Fruit fly (Drosophila melanogaster) whole organism, prepupa: ENCODE results near the gene CG5180.

Experiments
- CG10631 ChIP-seq: fragments of 200-800 bp; sonication (Bioruptor generic); optimal IDR thresholded peaks from 2 replicates; lab custom pipeline; 2016; ENCODE audit warnings: missing biosample characterization, missing genetic modification characterization
- CG10669 ChIP-seq: fragments of 200-800 bp; sonication (Bioruptor generic); optimal IDR thresholded peaks from 3 replicates; lab custom pipeline; 2018; ENCODE audit warnings: missing biosample characterization, mild to moderate bottlenecking, missing genetic modification characterization, moderate library complexity
- CG11294 ChIP-seq: fragments of 200-800 bp; sonication (Bioruptor generic); IDR thresholded peaks from 2 replicates; pipeline ENCODE4 v1.3.6; 2022; ENCODE audit warnings: missing biosample characterization, missing genetic modification characterization
- CG11762 ChIP-seq: fragments of 200-800 bp; sonication (Bioruptor generic); optimal IDR thresholded peaks from 3 replicates; lab custom pipeline; 2016; ENCODE audit warnings: missing biosample characterization, missing genetic modification characterization; ENCODE audit not compliant: insufficient read depth
- CG11902 ChIP-seq: fragments of 200-800 bp; sonication (Bioruptor generic); optimal IDR thresholded peaks from 3 replicates; lab custom pipeline; 2016; ENCODE audit warnings: missing biosample characterization, missing genetic modification characterization
- CG15336 ChIP-seq: fragments of 200-800 bp; sonication (Bioruptor generic); IDR thresholded peaks from 2 replicates; pipeline ENCODE4 v1.3.6; 2022; ENCODE audit warnings: missing biosample characterization, missing genetic modification characterization
- CG1621 ChIP-seq: fragments of 200-800 bp; sonication (Bioruptor generic); optimal IDR thresholded peaks from 3 replicates; lab custom pipeline; 2018; ENCODE audit warnings: missing biosample characterization, mild to moderate bottlenecking, missing genetic modification characterization
- CG31627 ChIP-seq: fragments of 200-800 bp; sonication (Bioruptor generic); optimal IDR thresholded peaks from 3 replicates; lab custom pipeline; 2016; ENCODE audit warnings: missing biosample characterization, missing genetic modification characterization
- CG32006 ChIP-seq: fragments of 200-800 bp; sonication (Bioruptor generic); optimal IDR thresholded peaks from 3 replicates; lab custom pipeline; 2017; ENCODE audit warnings: missing biosample characterization, mild to moderate bottlenecking, missing genetic modification characterization
- CG34406 ChIP-seq: fragments of 200-800 bp; sonication (Bioruptor generic); optimal IDR thresholded peaks from 3 replicates; lab custom pipeline; 2016; ENCODE audit warnings: missing biosample characterization, missing genetic modification characterization
- CG4318 ChIP-seq: fragments of 200-800 bp; sonication (Bioruptor generic); optimal IDR thresholded peaks from 3 replicates; lab custom pipeline; 2017; ENCODE audit warnings: missing biosample characterization, mild to moderate bottlenecking, missing genetic modification characterization
- CG6163 ChIP-seq: fragments of 200-800 bp; sonication (Bioruptor generic); IDR thresholded peaks from 3 replicates; pipeline ENCODE4 v1.3.6; 2022; ENCODE audit warnings: missing biosample characterization, missing genetic modification characterization
- CG6276 ChIP-seq: fragments of 200-800 bp; sonication (Bioruptor generic); optimal IDR thresholded peaks from 2 replicates; lab custom pipeline; 2017; ENCODE audit warnings: missing biosample characterization, mild to moderate bottlenecking, missing genetic modification characterization
- CG6792 ChIP-seq: fragments of 200-800 bp; sonication (Bioruptor generic); optimal IDR thresholded peaks from 3 replicates; lab custom pipeline; 2016; ENCODE audit warnings: missing biosample characterization, missing genetic modification characterization
- CG6808 ChIP-seq: fragments of 200-800 bp; sonication (Bioruptor generic); optimal IDR thresholded peaks from 3 replicates; lab custom pipeline; 2017; ENCODE audit warnings: missing biosample characterization, missing genetic modification characterization, mild to moderate bottlenecking, moderate library complexity, missing genetic modification reagents
- CG6854 ChIP-seq: fragments of 200-800 bp; sonication (Bioruptor generic); optimal IDR thresholded peaks from 2 replicates; lab custom pipeline; 2017; ENCODE audit warnings: missing biosample characterization, mild to moderate bottlenecking, missing genetic modification characterization
- CG7368 ChIP-seq: fragments of 200-800 bp; sonication (Bioruptor generic); optimal IDR thresholded peaks from 3 replicates; lab custom pipeline; 2016; ENCODE audit warnings: missing biosample characterization, missing genetic modification characterization
- CG8119 ChIP-seq: fragments of 200-800 bp; sonication (Bioruptor generic); IDR thresholded peaks from 3 replicates; pipeline ENCODE4 v1.3.6; 2022; ENCODE audit warnings: missing biosample characterization, missing genetic modification characterization
- CG8319 ChIP-seq: fragments of 200-800 bp; sonication (Bioruptor generic); optimal IDR thresholded peaks from 3 replicates; lab custom pipeline; 2016; ENCODE audit warnings: missing biosample characterization, missing genetic modification characterization
- CG8632 ChIP-seq: fragments of 200-800 bp; sonication (Bioruptor generic); optimal IDR thresholded peaks from 3 replicates; lab custom pipeline; 2016; ENCODE audit warnings: missing biosample characterization, missing genetic modification characterization
- Eip75B ChIP-seq: fragments of 200-800 bp; sonication (Bioruptor generic); optimal IDR thresholded peaks from 3 replicates; lab custom pipeline; 2016; ENCODE audit warnings: missing biosample characterization, missing genetic modification characterization
- Eip93F ChIP-seq: fragments of 200-800 bp; sonication (Bioruptor generic); optimal IDR thresholded peaks from 2 replicates; lab custom pipeline; 2016; ENCODE audit warnings: missing biosample characterization, mild to moderate bottlenecking, missing genetic modification characterization
- Ets21C ChIP-seq: fragments of 200-800 bp; sonication (Bioruptor generic); optimal IDR thresholded peaks from 3 replicates; lab custom pipeline; 2016; ENCODE audit warnings: missing biosample characterization, missing genetic modification characterization
- Ets96B ChIP-seq: fragments of 200-800 bp; optimal IDR thresholded peaks from 2 replicates; lab custom pipeline; 2019; ENCODE audit warnings: missing biosample characterization, mild to moderate bottlenecking, missing genetic modification characterization, moderate library complexity
- Gug ChIP-seq: fragments of 200-800 bp; sonication (Bioruptor generic); IDR thresholded peaks from 2 replicates; pipeline ENCODE4 v1.3.6; 2022; ENCODE audit warnings: missing biosample characterization, missing genetic modification characterization
- Hr38 ChIP-seq: sonication (Bioruptor generic); optimal IDR thresholded peaks from 2 replicates; lab custom pipeline; 2016; ENCODE audit warnings: missing biosample characterization, missing genetic modification characterization
- Hr4 ChIP-seq: fragments of 200-800 bp; sonication (Bioruptor generic); optimal IDR thresholded peaks from 3 replicates; lab custom pipeline; 2016; ENCODE audit warnings: missing biosample characterization, missing genetic modification characterization
- Lpt ChIP-seq: fragments of 200-800 bp; sonication (Bioruptor generic); optimal IDR thresholded peaks from 3 replicates; lab custom pipeline; 2016; ENCODE audit warnings: missing biosample characterization, missing genetic modification characterization
- Met ChIP-seq: fragments of 200-800 bp; sonication (Bioruptor generic); optimal IDR thresholded peaks from 3 replicates; lab custom pipeline; 2016; ENCODE audit warnings: missing biosample characterization, missing genetic modification characterization
- OdsH ChIP-seq: fragments of 200-800 bp; sonication (Bioruptor generic); optimal IDR thresholded peaks from 3 replicates; lab custom pipeline; 2016; ENCODE audit warnings: missing biosample characterization, missing genetic modification characterization
- Smox ChIP-seq: fragments of 200-800 bp; sonication (Bioruptor generic); optimal IDR thresholded peaks from 3 replicates; lab custom pipeline; 2016; ENCODE audit warnings: missing biosample characterization, missing genetic modification characterization
- Sox14 ChIP-seq: fragments of 200-800 bp; sonication (Bioruptor generic); optimal IDR thresholded peaks from 3 replicates; lab custom pipeline; 2016; ENCODE audit warnings: missing biosample characterization, missing genetic modification characterization
- Sox15 ChIP-seq: fragments of 200-800 bp; sonication (Bioruptor generic); optimal IDR thresholded peaks from 3 replicates; lab custom pipeline; 2016; ENCODE audit warnings: missing biosample characterization, missing genetic modification characterization
- achi ChIP-seq: fragments of 200-800 bp; sonication (Bioruptor generic); optimal IDR thresholded peaks from 3 replicates; lab custom pipeline; 2016; ENCODE audit warnings: missing biosample characterization, missing genetic modification characterization
- acj6 ChIP-seq: fragments of 200-800 bp; sonication (Bioruptor generic); optimal IDR thresholded peaks from 3 replicates; lab custom pipeline; 2016; ENCODE audit warnings: missing biosample characterization, missing genetic modification characterization
- dac ChIP-seq: fragments of 200-800 bp; sonication (Bioruptor generic); optimal IDR thresholded peaks from 2 replicates; lab custom pipeline; 2017; ENCODE audit warnings: missing biosample characterization, mild to moderate bottlenecking, missing genetic modification characterization
- dsx ChIP-seq: fragments of 200-800 bp; optimal IDR thresholded peaks from 3 replicates; lab custom pipeline; 2019; ENCODE audit warnings: missing biosample characterization, mild to moderate bottlenecking, missing genetic modification characterization, moderate library complexity; ENCODE audit not compliant: poor library complexity, severe bottlenecking
- fd85E ChIP-seq: fragments of 200-800 bp; sonication (Bioruptor generic); optimal IDR thresholded peaks from 3 replicates; lab custom pipeline; 2016; ENCODE audit warnings: missing biosample characterization, missing genetic modification characterization
- fkh ChIP-seq: fragments of 200-800 bp; sonication (Bioruptor generic); optimal IDR thresholded peaks from 3 replicates; lab custom pipeline; 2017; ENCODE audit warnings: missing biosample characterization, mild to moderate bottlenecking, missing genetic modification characterization, moderate library complexity
- pdm3 ChIP-seq: fragments of 200-800 bp; sonication (Bioruptor generic); optimal IDR thresholded peaks from 3 replicates; lab custom pipeline; 2016; ENCODE audit warnings: missing biosample characterization, missing genetic modification characterization
- salr ChIP-seq, 2 experiments: fragments of 200-800 bp; sonication (Bioruptor generic); optimal IDR thresholded peaks; 3 replicates each; lab custom pipeline; 2016 to 2018; ENCODE audit warnings: missing biosample characterization in 2 of 2, missing genetic modification characterization in 2 of 2, mild to moderate bottlenecking in 1 of 2
- spab ChIP-seq: fragments of 200-800 bp; sonication (Bioruptor generic); optimal IDR thresholded peaks from 2 replicates; lab custom pipeline; 2017; ENCODE audit warnings: missing biosample characterization, mild to moderate bottlenecking, missing genetic modification characterization, missing genetic modification reagents
- ss ChIP-seq, 2 experiments: fragments of 200-800 bp; sonication (Bioruptor generic); optimal IDR thresholded peaks; 2 replicates in 1 of 2; 3 replicates in 1 of 2; lab custom pipeline; 2017 to 2018; ENCODE audit warnings: mild to moderate bottlenecking in 2 of 2, missing biosample characterization in 2 of 2, missing genetic modification characterization in 2 of 2, moderate library complexity in 1 of 2
- svp ChIP-seq: fragments of 200-800 bp; sonication (Bioruptor generic); peaks from one replicate; lab custom pipeline; 2016; ENCODE audit warnings: missing biosample characterization, missing genetic modification characterization
- topi ChIP-seq: fragments of 200-800 bp; sonication (Bioruptor generic); optimal IDR thresholded peaks from 3 replicates; lab custom pipeline; 2016; ENCODE audit warnings: missing biosample characterization, missing genetic modification characterization
- vri ChIP-seq: fragments of 200-800 bp; sonication (Bioruptor generic); optimal IDR thresholded peaks from 3 replicates; lab custom pipeline; 2016; ENCODE audit warnings: missing biosample characterization, mild to moderate bottlenecking, missing genetic modification characterization

CG5180 gene

DNA sequence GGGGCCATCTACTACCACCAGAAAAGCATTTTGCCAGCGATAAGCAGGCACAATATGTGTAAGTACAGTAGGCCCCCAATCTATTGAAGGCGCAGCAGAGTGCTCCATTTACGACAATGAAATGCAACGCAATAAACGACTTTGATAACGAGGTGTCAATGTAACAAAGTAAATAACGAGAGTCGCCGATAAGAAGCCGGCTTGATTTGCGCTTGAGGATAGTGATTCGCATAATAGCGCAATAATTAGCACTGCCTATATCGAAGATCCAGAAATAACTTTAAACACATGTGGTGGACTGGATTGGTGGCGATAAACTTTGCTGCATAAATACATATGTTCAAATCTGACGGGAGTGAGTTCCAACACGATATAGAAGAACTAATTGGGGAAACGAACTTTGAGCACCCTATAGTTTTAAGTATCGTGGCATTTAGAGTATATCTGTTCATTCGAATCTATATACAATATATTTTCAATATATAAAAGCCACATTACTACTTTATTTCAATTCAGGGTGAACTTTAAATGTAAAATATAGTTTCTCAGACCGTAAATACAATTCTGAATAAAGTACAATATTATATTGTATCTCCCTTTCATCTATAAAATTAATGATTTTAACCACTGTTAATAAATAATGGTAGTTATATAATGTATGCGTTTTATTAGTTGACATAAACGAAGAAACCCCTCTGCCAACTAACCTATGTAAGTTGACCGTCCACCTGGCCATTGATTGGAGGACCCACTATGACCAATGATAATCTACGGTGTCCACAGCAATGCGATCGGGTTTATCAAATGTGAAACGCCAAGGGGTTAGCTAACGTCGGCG lies 8.5 kb upstream of the CG5180 start (continued):
- peak; percentile 25 for TF ChIP-seq dsx (GFP tag; lab: Kevin White, UChicago)
- TF ChIP-seq CG15336 (GFP tag; lab: Robert Waterston, UW), result no peak
- TF ChIP-seq spab, result no peak
- no peak for TF ChIP-seq CG11762 (GFP tag; lab: Kevin White, UChicago)
- TF ChIP-seq dac, result no peak
- no peak for TF ChIP-seq Ets96B (tag; lab: Kevin White, UChicago)
- TF ChIP-seq Gug, result no peak
- TF ChIP-seq Smox (GFP tag; lab: Kevin White, UChicago), result no peak
- no peak for TF ChIP-seq pdm3
- peak; percentile 45; the same call in 2 of the 3 replicates for TF ChIP-seq CG6163
- peak; percentile 77 for TF ChIP-seq svp (GFP tag; lab: Kevin White, UChicago)
- no peak for TF ChIP-seq CG6276 (GFP tag; lab: Kevin White, UChicago)
- no peak for TF ChIP-seq salr (GFP tag; optimal IDR thresholded peaks at IDR 0.05; lab: Kevin White, UChicago)
- no peak for TF ChIP-seq CG6808
- TF ChIP-seq ss (GFP tag; optimal IDR thresholded peaks at IDR 0.05; lab: Kevin White, UChicago), result no peak
- no peak for TF ChIP-seq CG8319
- TF ChIP-seq, all 60 proteins: peak for 10

DNA sequence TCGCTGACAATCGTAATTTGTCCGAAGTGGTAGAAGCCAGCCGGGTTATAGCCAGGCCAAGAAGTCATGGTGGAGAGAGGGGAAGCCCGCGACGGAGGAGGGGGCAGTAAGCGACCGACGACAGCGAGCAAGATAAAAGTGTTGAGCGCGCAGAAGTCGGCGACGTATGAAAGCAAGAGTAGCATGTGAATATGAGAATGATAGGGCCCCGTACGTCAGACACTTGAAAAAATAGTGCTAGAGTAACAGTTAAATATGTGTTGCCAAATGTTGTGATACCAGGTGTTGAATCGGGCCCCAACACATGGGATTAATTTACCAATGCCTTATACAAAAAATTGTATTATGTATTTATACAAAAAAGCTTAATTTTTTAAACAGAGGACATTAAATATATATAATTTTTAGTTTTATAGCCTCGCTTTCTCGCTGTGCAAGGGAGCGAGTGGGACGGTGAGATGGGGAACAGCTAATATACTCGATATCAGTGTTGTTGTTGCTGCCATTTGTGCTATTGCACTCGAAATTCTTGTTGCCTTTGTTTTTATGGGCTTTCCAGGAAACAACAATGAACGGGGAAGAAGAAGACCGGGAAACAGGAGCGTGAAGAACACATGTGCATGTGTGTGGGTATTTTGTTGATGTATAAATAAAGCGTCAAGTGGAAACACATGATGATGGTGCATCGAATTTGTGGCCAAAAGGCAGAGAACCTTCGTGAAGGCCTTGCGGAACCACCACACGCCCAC lies 7.7 kb upstream of the CG5180 start:
- peak; percentile 63 for TF ChIP-seq CG6854 (GFP tag; lab: Kevin White, UChicago)
- peak; percentile 90 for TF ChIP-seq acj6 (GFP tag; lab: Kevin White, UChicago)
- TF ChIP-seq Sox15 (GFP tag; lab: Kevin White, UChicago), result peak; percentile 86
- TF ChIP-seq vri (GFP tag; lab: Kevin White, UChicago), result peak; percentile 74
- peak; percentile 89 for TF ChIP-seq CG34406 (GFP tag; lab: Kevin White, UChicago)
- peak; percentile 81 for TF ChIP-seq CG1621 (tag; lab: Kevin White, UChicago)
- TF ChIP-seq Smox (GFP tag; lab: Kevin White, UChicago), result peak; percentile 76
- peak; percentile 30 for TF ChIP-seq Ets21C (GFP tag; lab: Kevin White, UChicago)
- peak; percentile 71 for TF ChIP-seq CG11294
- TF ChIP-seq CG6792 (GFP tag; lab: Kevin White, UChicago), result peak; percentile 83
- TF ChIP-seq spab, result peak; percentile 78
- peak; percentile 79 for TF ChIP-seq Hr4 (GFP tag; lab: Kevin White, UChicago)
- no peak for TF ChIP-seq Hr38 (GFP tag; lab: Kevin White, UChicago)
- TF ChIP-seq CG32006 (GFP tag; lab: Kevin White, UChicago), result peak; percentile 90
- TF ChIP-seq svp (GFP tag; lab: Kevin White, UChicago), result peak; percentile 84
- TF ChIP-seq CG8119 (GFP tag; lab: Robert Waterston, UW), result peak; percentile 89
- peak; percentile 89 for TF ChIP-seq CG8632
- TF ChIP-seq Sox14 (GFP tag; lab: Kevin White, UChicago), result peak; percentile 75
- TF ChIP-seq achi (GFP tag; lab: Kevin White, UChicago), result peak; percentile 91
- peak; percentile 79 for TF ChIP-seq CG7368
- peak; percentile 87 for TF ChIP-seq CG10669 (GFP tag; lab: Kevin White, UChicago)
- TF ChIP-seq Met (GFP tag; lab: Kevin White, UChicago), result peak; percentile 85
- TF ChIP-seq salr (GFP tag; optimal IDR thresholded peaks at IDR 0.05; lab: Kevin White, UChicago), result peak; percentile 77 to 80
- TF ChIP-seq topi (GFP tag; lab: Kevin White, UChicago), result peak; percentile 78
- peak; percentile 34 for TF ChIP-seq Eip93F (GFP tag; lab: Kevin White, UChicago)
- TF ChIP-seq Ets96B (tag; lab: Kevin White, UChicago), result peak; percentile 91
- peak; percentile 85 for TF ChIP-seq CG6808
- TF ChIP-seq CG31627 (GFP tag; lab: Kevin White, UChicago), result peak; percentile 75
- peak; percentile 84 for TF ChIP-seq dsx (GFP tag; lab: Kevin White, UChicago)
- peak; percentile 65 for TF ChIP-seq fd85E (GFP tag; lab: Kevin White, UChicago)
- peak; percentile 81 for TF ChIP-seq CG11902 (GFP tag; lab: Kevin White, UChicago)
- peak; percentile 77 for TF ChIP-seq dac
- peak; percentile 80 for TF ChIP-seq Lpt
- peak; percentile 84 for TF ChIP-seq Eip75B (GFP tag; lab: Kevin White, UChicago)
- peak; percentile 89 for TF ChIP-seq CG10631
- TF ChIP-seq Gug, result peak; percentile 72
- peak; percentile 72 for TF ChIP-seq CG4318
- no peak for TF ChIP-seq fkh (GFP tag; lab: Kevin White, UChicago)
- peak; percentile 90 for TF ChIP-seq OdsH
